Worm (Caenorhabditis elegans): Measurements from ENCODE around the gene fsn-1.

ce11 chrIII:4960204-4960603 is 23.1 kb downstream of the fsn-1 start, which contains the start of gene C27F2.4:
- TF ChIP-seq pqm-1 (tag; optimal IDR thresholded peaks at IDR 0.05), result no peak
- TF ChIP-seq pha-4 (tag; optimal IDR thresholded peaks at IDR 0.05), result no peak
- no peak for TF ChIP-seq ceh-30 (tag; optimal IDR thresholded peaks at IDR 0.05)

All from whole organism, late embryonic.